Worm (Caenorhabditis elegans) whole organism, L4 larva: Measurements from ENCODE around the gene T16A1.5.

Experiments
- D1046.2 ChIP-seq: fragments of 200-800 bp; sonication (Bioruptor generic); IDR thresholded peaks from 2 replicates; pipeline ENCODE4 v1.3.6; 2022; ENCODE audit warnings: missing genetic modification characterization, missing compliant biosample characterization
- F44E2.7 ChIP-seq: fragments of 200-800 bp; sonication (Bioruptor generic); IDR thresholded peaks from 2 replicates; pipeline ENCODE4 v2.1.2; 2022; ENCODE audit warnings: missing genetic modification characterization, missing compliant biosample characterization
- T26A8.4 ChIP-seq: fragments of 200-800 bp; sonication (Bioruptor generic); IDR thresholded peaks from 2 replicates; pipeline ENCODE4 v1.3.6; 2022; ENCODE audit warnings: missing genetic modification characterization, missing compliant biosample characterization
- Y105C5A.15 ChIP-seq: fragments of 200-800 bp; sonication (Bioruptor generic); IDR thresholded peaks from 2 replicates; pipeline ENCODE4 v1.3.6; 2022; ENCODE audit warnings: missing genetic modification characterization, missing compliant biosample characterization
- Y5F2A.4 ChIP-seq: fragments of 200-800 bp; sonication (Bioruptor generic); optimal IDR thresholded peaks from 2 replicates; lab custom pipeline; 2018; ENCODE audit warnings: mild to moderate bottlenecking, missing genetic modification characterization, missing compliant biosample characterization
- Y75B8A.6 ChIP-seq: fragments of 200-800 bp; sonication (Bioruptor generic); IDR thresholded peaks from 2 replicates; pipeline ENCODE4 v1.3.6; 2022; ENCODE audit warnings: missing genetic modification reagents, missing genetic modification characterization, missing compliant biosample characterization
- ZK546.5 ChIP-seq, 2 experiments: sonication (generic microtip); optimal IDR thresholded peaks; 2 replicates each; lab custom pipeline; 2017; ENCODE audit warnings: missing biosample characterization in 2 of 2, missing genetic modification characterization in 2 of 2
- aha-1 ChIP-seq: fragments of 150-350 bp; peaks from one replicate; lab custom pipeline; 2014; ENCODE audit warnings: missing biosample characterization, missing genetic modification characterization
- attf-4 ChIP-seq: sonication (generic microtip); optimal IDR thresholded peaks from 3 replicates; lab custom pipeline; 2017; ENCODE audit warnings: missing biosample characterization, missing genetic modification characterization
- ceh-20 ChIP-seq: fragments of 200-800 bp; sonication (Bioruptor generic); IDR thresholded peaks from 2 replicates; pipeline ENCODE4 v1.3.6; 2022; ENCODE audit warnings: missing genetic modification reagents, missing genetic modification characterization, missing compliant biosample characterization
- ceh-32 ChIP-seq: sonication (generic microtip); optimal IDR thresholded peaks from 2 replicates; lab custom pipeline; 2016; ENCODE audit warnings: mild to moderate bottlenecking, missing genetic modification characterization, missing compliant biosample characterization; ENCODE audit not compliant: poor library complexity
- ceh-62 ChIP-seq: sonication (generic microtip); optimal IDR thresholded peaks from 2 replicates; lab custom pipeline; 2017; ENCODE audit warnings: missing biosample characterization, missing genetic modification characterization
- dpl-1 ChIP-seq: fragments of 150-350 bp; optimal IDR thresholded peaks from 2 replicates; lab custom pipeline; 2014; ENCODE audit warnings: missing biosample characterization, missing genetic modification reagents, missing genetic modification characterization
- dve-1 ChIP-seq: sonication (generic microtip); optimal IDR thresholded peaks from 2 replicates; lab custom pipeline; 2017; ENCODE audit warnings: antibody characterized with exemption, mild to moderate bottlenecking, missing genetic modification characterization, missing compliant biosample characterization; ENCODE audit not compliant: insufficient read depth
- lim-7 ChIP-seq: fragments of 200-800 bp; sonication (Bioruptor generic); IDR thresholded peaks from 2 replicates; pipeline ENCODE4 v1.3.6; 2022; ENCODE audit warnings: missing genetic modification characterization, missing compliant biosample characterization
- lin-1 ChIP-seq: fragments of 200-800 bp; sonication (Bioruptor generic); IDR thresholded peaks from 2 replicates; pipeline ENCODE4 v1.3.6; 2022; ENCODE audit warnings: missing genetic modification reagents, missing genetic modification characterization, missing compliant biosample characterization
- lin-15B ChIP-seq: fragments of 150-350 bp; sonication (generic microtip); optimal IDR thresholded peaks from 3 replicates; lab custom pipeline; 2014; ENCODE audit warnings: missing biosample characterization, missing genetic modification characterization
- lin-29 ChIP-seq: fragments of 200-800 bp; sonication (Bioruptor generic); IDR thresholded peaks from 2 replicates; pipeline ENCODE4 v1.3.6; 2022; ENCODE audit warnings: missing genetic modification reagents, missing genetic modification characterization, missing compliant biosample characterization
- lin-38 ChIP-seq: fragments of 200-800 bp; sonication (Bioruptor generic); IDR thresholded peaks from 2 replicates; pipeline ENCODE4 v1.3.6; 2022; ENCODE audit warnings: missing genetic modification reagents, missing genetic modification characterization, missing compliant biosample characterization
- madf-9 ChIP-seq: fragments of 200-800 bp; sonication (Bioruptor generic); conservative IDR thresholded peaks from 2 replicates; pipeline ENCODE4 v1.3.6; 2022; ENCODE audit warnings: missing genetic modification reagents, missing genetic modification characterization, missing compliant biosample characterization
- mes-2 ChIP-seq: sonication (generic microtip); optimal IDR thresholded peaks from 2 replicates; lab custom pipeline; 2016; ENCODE audit warnings: missing genotype, mild to moderate bottlenecking, missing genetic modification characterization, missing compliant biosample characterization; ENCODE audit not compliant: poor library complexity, severe bottlenecking
- mxl-2 ChIP-seq: fragments of 200-800 bp; sonication (Bioruptor generic); conservative IDR thresholded peaks from 2 replicates; pipeline ENCODE4 v1.3.6; 2022; ENCODE audit warnings: missing genetic modification reagents, missing genetic modification characterization, missing compliant biosample characterization
- nhr-102 ChIP-seq: sonication (generic microtip); optimal IDR thresholded peaks from 2 replicates; lab custom pipeline; 2016; ENCODE audit warnings: mild to moderate bottlenecking, missing genetic modification characterization, moderate library complexity, missing compliant biosample characterization
- nhr-48 ChIP-seq: sonication (generic microtip); optimal IDR thresholded peaks from 2 replicates; lab custom pipeline; 2016; ENCODE audit warnings: mild to moderate bottlenecking, missing genetic modification characterization, missing compliant biosample characterization
- nhr-76 ChIP-seq: fragments of 150-350 bp; optimal IDR thresholded peaks from 2 replicates; lab custom pipeline; 2014; ENCODE audit warnings: missing biosample characterization, missing genetic modification characterization
- nhr-77 ChIP-seq: fragments of 150-350 bp; optimal IDR thresholded peaks from 2 replicates; lab custom pipeline; 2014; ENCODE audit warnings: missing biosample characterization, missing genetic modification characterization
- pha-4 ChIP-seq, 2 experiments: fragments of 150-350 bp in 1 of 2; fragments of 200-800 bp in 1 of 2; sonication (Bioruptor generic) in 1 of 2; IDR thresholded peaks in 1 of 2; optimal IDR thresholded peaks in 1 of 2; 2 replicates each; pipeline versions ENCODE4 v1.3.6 to Lab custom; 2014 to 2022; ENCODE audit warnings: missing genetic modification characterization in 2 of 2, missing genetic modification reagents in 2 of 2, missing biosample characterization in 1 of 2, missing compliant biosample characterization in 1 of 2
- rbr-2 ChIP-seq: sonication (generic microtip); optimal IDR thresholded peaks from 2 replicates; lab custom pipeline; 2016; ENCODE audit warnings: missing genotype, missing genetic modification characterization, missing compliant biosample characterization
- tag-97 ChIP-seq: fragments of 200-800 bp; sonication (Bioruptor generic); IDR thresholded peaks from 2 replicates; pipeline ENCODE4 v1.3.6; 2022; ENCODE audit warnings: missing genetic modification characterization, missing compliant biosample characterization
- tra-1 ChIP-seq: fragments of 200-800 bp; sonication (Bioruptor generic); IDR thresholded peaks from 2 replicates; pipeline ENCODE4 v1.3.6; 2022; ENCODE audit warnings: missing genetic modification reagents, missing genetic modification characterization, missing compliant biosample characterization
- unc-39 ChIP-seq: sonication (generic microtip); optimal IDR thresholded peaks from 2 replicates; lab custom pipeline; 2017; ENCODE audit warnings: missing biosample characterization, missing genetic modification characterization
- unc-62 ChIP-seq, 3 experiments: fragments of 150-350 bp in 1 of 3; sonication (generic microtip); optimal IDR thresholded peaks in 2 of 3; peaks in 1 of 3; 1 replicate in 1 of 3; 2 replicates in 2 of 3; lab custom pipeline; 2014 to 2017; ENCODE audit warnings: missing biosample characterization in 3 of 3, missing genetic modification characterization in 3 of 3, missing genetic modification reagents in 3 of 3, missing genotype in 1 of 3

T16A1.5 gene

ce11 chrII:2080425-2080824 is 3.2 kb downstream of the T16A1.5 start, which contains the start of gene F07E5.9:
Gene F07E5.9 (minus strand): TSS chrII:2080525.
- no peak for TF ChIP-seq D1046.2 (GFP tag; lab: Robert Waterston, UW)
- no peak for TF ChIP-seq ZK546.5 (tag; optimal IDR thresholded peaks at IDR 0.05; lab: Kevin White, UChicago)
- no peak for TF ChIP-seq lin-38
- no peak for TF ChIP-seq ceh-62 (tag; lab: Kevin White, UChicago)
- no peak for TF ChIP-seq unc-39
- no peak for TF ChIP-seq nhr-76 (tag; lab: Kevin White, UChicago)
- TF ChIP-seq Y75B8A.6 (GFP tag; lab: Robert Waterston, UW), result no peak
- no peak for TF ChIP-seq nhr-77 (tag; lab: Kevin White, UChicago)
- TF ChIP-seq Y105C5A.15, result no peak
- TF ChIP-seq Y5F2A.4 (GFP tag; lab: Kevin White, UChicago), result no peak
- TF ChIP-seq attf-4 (tag; lab: Kevin White, UChicago), result no peak
- no peak for TF ChIP-seq mes-2
- TF ChIP-seq dpl-1 (GFP tag; lab: Kevin White, UChicago), result no peak
- no peak for TF ChIP-seq dve-1 (tag; lab: Kevin White, UChicago)
- no peak for TF ChIP-seq ceh-32 (tag; lab: Kevin White, UChicago)
- no peak for TF ChIP-seq nhr-48 (tag; lab: Kevin White, UChicago)
- TF ChIP-seq tra-1, result no peak
- no peak for TF ChIP-seq T26A8.4 (GFP tag; lab: Robert Waterston, UW)
- no peak for TF ChIP-seq tag-97 (GFP tag; lab: Robert Waterston, UW)
- TF ChIP-seq madf-9 (GFP tag; lab: Robert Waterston, UW), result no peak

ce11 chrII:2076467-2076866 is 7.2 kb downstream of the T16A1.5 start:
- peak in 1 of 2 experiments; percentile 95 for TF ChIP-seq unc-62 (GFP tag; optimal IDR thresholded peaks at IDR 0.05 in 1 of 2; lab: Kevin White, UChicago)
- no peak for TF ChIP-seq unc-62 (tag; optimal IDR thresholded peaks at IDR 0.05; lab: Kevin White, UChicago)
- no peak for TF ChIP-seq lin-15B (tag; lab: Kevin White, UChicago)

- TF ChIP-seq T26A8.4 (GFP tag; lab: Robert Waterston, UW) (no peak), nhr-102 (tag; lab: Kevin White, UChicago) (no peak), pha-4 (GFP tag; IDR thresholded peaks at IDR 0.05; lab: Robert Waterston, UW) (no peak), pha-4 (tag; optimal IDR thresholded peaks at IDR 0.05; lab: Kevin White, UChicago) (no peak), lim-7 (GFP tag; lab: Robert Waterston, UW) (no peak), mxl-2 (GFP tag; lab: Robert Waterston, UW) (no peak), lin-1 (no peak), F44E2.7 (GFP tag; lab: Robert Waterston, UW) (no peak), lin-29 (GFP tag; lab: Robert Waterston, UW) (no peak), ceh-20 (GFP tag; lab: Robert Waterston, UW) (no peak)
- TF ChIP-seq, all 104 proteins: peak for 0
These were observed 8.1 kb downstream of the T16A1.5 start, which contains the start of gene F07E5.8 for ce11 chrII:2075513-2075912. Gene F07E5.8 (minus strand): TSS chrII:2075613.

ce11 chrII:2071429-2071828 is 12.2 kb downstream of the T16A1.5 start, which contains the start of gene F07E5.7:
Gene F07E5.7 (minus strand): TSS chrII:2071529.
- no peak for TF ChIP-seq rbr-2 (tag; lab: Kevin White, UChicago)

- peak; percentile 23 for TF ChIP-seq aha-1 (tag; lab: Kevin White, UChicago)
- TF ChIP-seq, all 104 proteins: peak for 1; not testable (repeated sequence) for 103
These were observed 16.1 kb downstream of the T16A1.5 start, which contains the start of gene F07E5.12 for ce11 chrII:2067451-2068021. Gene F07E5.12 (plus strand): TSS chrII:2067971.
